Worm (Caenorhabditis elegans): ENCODE measurements around the gene ZK1128.3.
A peak's percentile ranks its signal among the peaks of the same experiment; 100 is the strongest.

ZK1128.3 gene

ce11 chrIII:10112958-10113357 is 5.8 kb downstream of the ZK1128.3 start, which contains the start of gene vps-29:
Gene vps-29, minus strand, starts transcription at chrIII:10113058.
- TF ChIP-seq tab-1 (GFP tag; IDR thresholded peaks at IDR 0.05) (no peak), cog-1 (tag; optimal IDR thresholded peaks at IDR 0.05) (no peak), T22C8.4 (GFP tag; IDR thresholded peaks at IDR 0.05) (no peak), ztf-29 (GFP tag; IDR thresholded peaks at IDR 0.05) (no peak), flt-1 (GFP tag; IDR thresholded peaks at IDR 0.05) (no peak), ref-1 (GFP tag; conservative IDR thresholded peaks at IDR 0.05) (no peak), klf-2 (GFP tag; conservative IDR thresholded peaks at IDR 0.05) (no peak), med-1 (GFP tag; optimal IDR thresholded peaks at IDR 0.05; ENCODE audit: insufficient read depth) (no peak), ztf-23 (GFP tag; IDR thresholded peaks at IDR 0.05) (no peak)

- TF ChIP-seq flt-1 (GFP tag; IDR thresholded peaks at IDR 0.05) = no peak
Measured at ce11 chrIII:10108995-10109394, 9.7 kb downstream of the ZK1128.3 start, which contains the start of gene T16H12.9. Gene T16H12.9, plus strand, starts transcription at chrIII:10109295.

ce11 chrIII:10106390-10106789 is 12.3 kb downstream of the ZK1128.3 start, which contains the start of gene srt-55:
Gene srt-55, minus strand, starts transcription at chrIII:10106490.
- no peak for TF ChIP-seq klf-2 (GFP tag; conservative IDR thresholded peaks at IDR 0.05)
- no peak for TF ChIP-seq med-1 (GFP tag; optimal IDR thresholded peaks at IDR 0.05; ENCODE audit: insufficient read depth)
- TF ChIP-seq cog-1 (tag; optimal IDR thresholded peaks at IDR 0.05) = no peak
- no peak for TF ChIP-seq ztf-23 (GFP tag; IDR thresholded peaks at IDR 0.05)
- no peak for TF ChIP-seq ztf-29 (GFP tag; IDR thresholded peaks at IDR 0.05)
- no peak for TF ChIP-seq flt-1 (GFP tag; IDR thresholded peaks at IDR 0.05)
- no peak for TF ChIP-seq tab-1 (GFP tag; IDR thresholded peaks at IDR 0.05)
- no peak for TF ChIP-seq T22C8.4 (GFP tag; IDR thresholded peaks at IDR 0.05)
- no peak for TF ChIP-seq ref-1 (GFP tag; conservative IDR thresholded peaks at IDR 0.05)

ce11 chrIII:10101352-10101751 is 17.4 kb downstream of the ZK1128.3 start, which contains the start of gene kel-10:
Gene kel-10, minus strand, starts transcription at chrIII:10101452.
- TF ChIP-seq T22C8.4 (GFP tag; IDR thresholded peaks at IDR 0.05) = no peak
- no peak for TF ChIP-seq cog-1 (tag; optimal IDR thresholded peaks at IDR 0.05)
- TF ChIP-seq med-1 (GFP tag; optimal IDR thresholded peaks at IDR 0.05; ENCODE audit: insufficient read depth) = no peak
- no peak for TF ChIP-seq ztf-29 (GFP tag; IDR thresholded peaks at IDR 0.05)
- no peak for TF ChIP-seq flt-1 (GFP tag; IDR thresholded peaks at IDR 0.05)
- TF ChIP-seq tab-1 (GFP tag; IDR thresholded peaks at IDR 0.05) = no peak
- no peak for TF ChIP-seq ref-1 (GFP tag; conservative IDR thresholded peaks at IDR 0.05)
- no peak for TF ChIP-seq ztf-23 (GFP tag; IDR thresholded peaks at IDR 0.05)
- no peak for TF ChIP-seq klf-2 (GFP tag; conservative IDR thresholded peaks at IDR 0.05)

- TF ChIP-seq klf-2 (GFP tag; conservative IDR thresholded peaks at IDR 0.05) (no peak), cog-1 (tag; optimal IDR thresholded peaks at IDR 0.05) (no peak), ztf-23 (GFP tag; IDR thresholded peaks at IDR 0.05) (no peak), T22C8.4 (GFP tag; IDR thresholded peaks at IDR 0.05) (no peak), ztf-29 (GFP tag; IDR thresholded peaks at IDR 0.05) (no peak), med-1 (GFP tag; optimal IDR thresholded peaks at IDR 0.05; ENCODE audit: insufficient read depth) (no peak), ref-1 (GFP tag; conservative IDR thresholded peaks at IDR 0.05) (no peak), flt-1 (GFP tag; IDR thresholded peaks at IDR 0.05) (no peak), tab-1 (GFP tag; IDR thresholded peaks at IDR 0.05) (no peak)
Measured at ce11 chrIII:10097981-10098380, 20.7 kb downstream of the ZK1128.3 start, which contains the start of gene spop-1. Gene spop-1, minus strand, starts transcription at chrIII:10098081.

- TF ChIP-seq T22C8.4 (GFP tag; IDR thresholded peaks at IDR 0.05) (0 out of 2 replicates have a peak, but pooled peaks have one; percentile 43), klf-2 (GFP tag; conservative IDR thresholded peaks at IDR 0.05) (no peak), ztf-29 (GFP tag; IDR thresholded peaks at IDR 0.05) (0 out of 2 replicates have a peak, but pooled peaks have one; percentile 6), med-1 (GFP tag; optimal IDR thresholded peaks at IDR 0.05; ENCODE audit: insufficient read depth) (no peak), flt-1 (GFP tag; IDR thresholded peaks at IDR 0.05) (peak; percentile 64; the same call in 1 of the 2 replicates), tab-1 (GFP tag; IDR thresholded peaks at IDR 0.05) (0 out of 2 replicates have a peak, but pooled peaks have one; percentile 47), cog-1 (tag; optimal IDR thresholded peaks at IDR 0.05) (peak; percentile 69), ztf-23 (GFP tag; IDR thresholded peaks at IDR 0.05) (0 out of 2 replicates have a peak, but pooled peaks have one; percentile 48), ref-1 (GFP tag; conservative IDR thresholded peaks at IDR 0.05) (no peak)
Measured at ce11 chrIII:10096525-10096972, 22.2 kb downstream of the ZK1128.3 start.

ce11 chrIII:10095377-10095776 is 23.3 kb downstream of the ZK1128.3 start:
- no peak for TF ChIP-seq flt-1 (GFP tag; IDR thresholded peaks at IDR 0.05)
- TF ChIP-seq cog-1 (tag; optimal IDR thresholded peaks at IDR 0.05) = no peak
- TF ChIP-seq T22C8.4 (GFP tag; IDR thresholded peaks at IDR 0.05) = no peak
- no peak for TF ChIP-seq ref-1 (GFP tag; conservative IDR thresholded peaks at IDR 0.05)
- no peak for TF ChIP-seq med-1 (GFP tag; optimal IDR thresholded peaks at IDR 0.05; ENCODE audit: insufficient read depth)
- no peak for TF ChIP-seq tab-1 (GFP tag; IDR thresholded peaks at IDR 0.05)
- no peak for TF ChIP-seq ztf-29 (GFP tag; IDR thresholded peaks at IDR 0.05)
- TF ChIP-seq ztf-23 (GFP tag; IDR thresholded peaks at IDR 0.05) = no peak
- no peak for TF ChIP-seq klf-2 (GFP tag; conservative IDR thresholded peaks at IDR 0.05)

ce11 chrIII:10094538-10094937 is 24.2 kb downstream of the ZK1128.3 start:
- TF ChIP-seq klf-2 (GFP tag; conservative IDR thresholded peaks at IDR 0.05) (no peak), ztf-29 (GFP tag; IDR thresholded peaks at IDR 0.05) (no peak), med-1 (GFP tag; optimal IDR thresholded peaks at IDR 0.05; ENCODE audit: insufficient read depth) (no peak), ref-1 (GFP tag; conservative IDR thresholded peaks at IDR 0.05) (no peak), cog-1 (tag; optimal IDR thresholded peaks at IDR 0.05) (peak; percentile 25), T22C8.4 (GFP tag; IDR thresholded peaks at IDR 0.05) (no peak), flt-1 (GFP tag; IDR thresholded peaks at IDR 0.05) (peak; percentile 76), tab-1 (GFP tag; IDR thresholded peaks at IDR 0.05) (peak; percentile 76; the same call in 1 of the 2 replicates), ztf-23 (GFP tag; IDR thresholded peaks at IDR 0.05) (no peak)

ce11 chrIII:10093093-10093492 is 25.6 kb downstream of the ZK1128.3 start:
- TF ChIP-seq klf-2 (GFP tag; conservative IDR thresholded peaks at IDR 0.05) (no peak), ztf-23 (GFP tag; IDR thresholded peaks at IDR 0.05) (no peak), med-1 (GFP tag; optimal IDR thresholded peaks at IDR 0.05; ENCODE audit: insufficient read depth) (no peak), ztf-29 (GFP tag; IDR thresholded peaks at IDR 0.05) (no peak), ref-1 (GFP tag; conservative IDR thresholded peaks at IDR 0.05) (no peak), T22C8.4 (GFP tag; IDR thresholded peaks at IDR 0.05) (no peak), flt-1 (GFP tag; IDR thresholded peaks at IDR 0.05) (no peak), tab-1 (GFP tag; IDR thresholded peaks at IDR 0.05) (no peak), cog-1 (tag; optimal IDR thresholded peaks at IDR 0.05) (no peak)

All from whole organism, midembryonic.